Worm (Caenorhabditis elegans) whole organism, L3 larva: ENCODE measurements around the gene cct-8.

Source experiments
- R02D3.7 ChIP-seq: fragments of 150-350 bp; optimal IDR thresholded peaks from 2 replicates; lab custom pipeline; 2014; ENCODE audit warnings: missing biosample characterization, missing genetic modification characterization
- ZK546.5 ChIP-seq: sonication (generic microtip); optimal IDR thresholded peaks from 2 replicates; lab custom pipeline; 2017; ENCODE audit warnings: missing biosample characterization, missing genetic modification characterization
- aly-2 ChIP-seq: fragments of 150-350 bp; optimal IDR thresholded peaks from 2 replicates; lab custom pipeline; 2014; ENCODE audit warnings: missing biosample characterization, missing genetic modification characterization
- ama-1 ChIP-seq: fragments of 150-350 bp; optimal IDR thresholded peaks from 2 replicates; lab custom pipeline; 2018
- ceh-28 ChIP-seq: fragments of 150-350 bp; optimal IDR thresholded peaks from 2 replicates; lab custom pipeline; 2014; ENCODE audit warnings: missing biosample characterization, missing genetic modification reagents, missing genetic modification characterization
- ceh-82 ChIP-seq: fragments of 150-350 bp; optimal IDR thresholded peaks from 2 replicates; lab custom pipeline; 2014; ENCODE audit warnings: missing biosample characterization, missing genetic modification characterization
- daf-12 ChIP-seq: fragments of 150-350 bp; optimal IDR thresholded peaks from 2 replicates; lab custom pipeline; 2014; ENCODE audit warnings: missing biosample characterization, missing genetic modification reagents, missing genetic modification characterization
- egl-27 ChIP-seq: sonication (generic microtip); optimal IDR thresholded peaks from 4 replicates; lab custom pipeline; 2017; ENCODE audit warnings: missing biosample characterization, missing genetic modification reagents, missing genetic modification characterization
- elt-1 ChIP-seq: fragments of 150-350 bp; optimal IDR thresholded peaks from 2 replicates; lab custom pipeline; 2014; ENCODE audit warnings: missing biosample characterization, missing genetic modification characterization
- elt-2 ChIP-seq: sonication (generic microtip); optimal IDR thresholded peaks from 2 replicates; lab custom pipeline; 2016; ENCODE audit warnings: missing genetic modification reagents, mild to moderate bottlenecking, missing genetic modification characterization, missing compliant biosample characterization
- elt-3 ChIP-seq, 3 experiments: fragments of 150-350 bp in 1 of 3; sonication (generic microtip) in 2 of 3; optimal IDR thresholded peaks; 2 replicates in 2 of 3; 4 replicates in 1 of 3; lab custom pipeline; 2014 to 2017; ENCODE audit warnings: missing biosample characterization in 3 of 3, missing genetic modification characterization in 3 of 3
- eor-1 ChIP-seq, 2 experiments: fragments of 150-350 bp; optimal IDR thresholded peaks; 2 replicates each; lab custom pipeline; 2014 to 2018; ENCODE audit warnings: missing biosample characterization in 2 of 2, missing genetic modification characterization in 2 of 2
- fkh-10 ChIP-seq: sonication (generic microtip); optimal IDR thresholded peaks from 2 replicates; lab custom pipeline; 2017; ENCODE audit warnings: missing biosample characterization, missing genetic modification reagents, missing genetic modification characterization
- fkh-2 ChIP-seq: fragments of 150-350 bp; optimal IDR thresholded peaks from 2 replicates; lab custom pipeline; 2014; ENCODE audit warnings: missing biosample characterization, missing genetic modification reagents, missing genetic modification characterization
- fos-1 ChIP-seq: fragments of 150-350 bp; optimal IDR thresholded peaks from 2 replicates; lab custom pipeline; 2014; ENCODE audit warnings: missing biosample characterization, missing genetic modification characterization
- lin-15B ChIP-seq: fragments of 150-350 bp; optimal IDR thresholded peaks from 2 replicates; lab custom pipeline; 2014; ENCODE audit warnings: missing biosample characterization, missing genetic modification characterization
- lin-39 ChIP-seq: fragments of 150-350 bp; optimal IDR thresholded peaks from 2 replicates; lab custom pipeline; 2018; ENCODE audit warnings: missing biosample characterization, missing genetic modification reagents, missing genetic modification characterization
- lsy-12 ChIP-seq: sonication (generic microtip); optimal IDR thresholded peaks from 2 replicates; lab custom pipeline; 2016; ENCODE audit warnings: mild to moderate bottlenecking, missing genetic modification characterization, missing compliant biosample characterization
- mdl-1 ChIP-seq: fragments of 150-350 bp; optimal IDR thresholded peaks from 2 replicates; lab custom pipeline; 2014; ENCODE audit warnings: missing biosample characterization, missing genetic modification characterization
- mml-1 ChIP-seq: fragments of 150-350 bp; sonication (generic microtip); optimal IDR thresholded peaks from 3 replicates; lab custom pipeline; 2014; ENCODE audit warnings: missing biosample characterization, missing genetic modification characterization
- nfya-1 ChIP-seq: sonication (generic microtip); optimal IDR thresholded peaks from 2 replicates; lab custom pipeline; 2017; ENCODE audit warnings: missing genetic modification characterization, mild to moderate bottlenecking, missing compliant biosample characterization, antibody characterized with exemption, moderate library complexity; ENCODE audit not compliant: insufficient read depth
- nhr-23 ChIP-seq: fragments of 150-350 bp; optimal IDR thresholded peaks from 2 replicates; lab custom pipeline; 2014; ENCODE audit warnings: missing biosample characterization, missing genetic modification reagents, missing genetic modification characterization
- nhr-25 ChIP-seq: sonication (generic microtip); optimal IDR thresholded peaks from 2 replicates; lab custom pipeline; 2017; ENCODE audit warnings: missing biosample characterization, missing genetic modification characterization
- nhr-28 ChIP-seq: fragments of 150-350 bp; optimal IDR thresholded peaks from 2 replicates; lab custom pipeline; 2014; ENCODE audit warnings: missing biosample characterization, missing genetic modification characterization
- nhr-43 ChIP-seq: sonication (generic microtip); optimal IDR thresholded peaks from 2 replicates; lab custom pipeline; 2016; ENCODE audit warnings: mild to moderate bottlenecking, missing genetic modification characterization, missing compliant biosample characterization; ENCODE audit not compliant: poor library complexity, severe bottlenecking
- nhr-67 ChIP-seq: fragments of 150-350 bp; optimal IDR thresholded peaks from 2 replicates; lab custom pipeline; 2014; ENCODE audit warnings: missing biosample characterization, missing genetic modification characterization
- nhr-76 ChIP-seq: fragments of 150-350 bp; sonication (generic microtip); optimal IDR thresholded peaks from 5 replicates; lab custom pipeline; 2014; ENCODE audit warnings: missing biosample characterization, missing genetic modification characterization
- nhr-77 ChIP-seq: fragments of 150-350 bp; optimal IDR thresholded peaks from 2 replicates; lab custom pipeline; 2014; ENCODE audit warnings: missing biosample characterization, missing genetic modification characterization
- pqm-1 ChIP-seq: fragments of 150-350 bp; optimal IDR thresholded peaks from 2 replicates; lab custom pipeline; 2017; ENCODE audit warnings: missing biosample characterization, missing genetic modification characterization, inconsistent platforms
- sea-2 ChIP-seq: fragments of 150-350 bp; sonication (generic microtip); optimal IDR thresholded peaks from 4 replicates; lab custom pipeline; 2014; ENCODE audit warnings: missing biosample characterization, missing genetic modification reagents, missing genetic modification characterization
- skn-1 ChIP-seq: fragments of 150-350 bp; optimal IDR thresholded peaks from 2 replicates; lab custom pipeline; 2014; ENCODE audit warnings: missing biosample characterization, missing genetic modification characterization
- unc-39 ChIP-seq: sonication (generic microtip); optimal IDR thresholded peaks from 4 replicates; lab custom pipeline; 2017; ENCODE audit warnings: missing biosample characterization, missing genetic modification characterization
- zag-1 ChIP-seq: fragments of 150-350 bp; optimal IDR thresholded peaks from 2 replicates; lab custom pipeline; 2014; ENCODE audit warnings: missing biosample characterization, missing genetic modification characterization
- ztf-11 ChIP-seq: fragments of 150-350 bp; optimal IDR thresholded peaks from 2 replicates; lab custom pipeline; 2014; ENCODE audit warnings: missing biosample characterization, missing genetic modification characterization

Gene cct-8

DNA sequence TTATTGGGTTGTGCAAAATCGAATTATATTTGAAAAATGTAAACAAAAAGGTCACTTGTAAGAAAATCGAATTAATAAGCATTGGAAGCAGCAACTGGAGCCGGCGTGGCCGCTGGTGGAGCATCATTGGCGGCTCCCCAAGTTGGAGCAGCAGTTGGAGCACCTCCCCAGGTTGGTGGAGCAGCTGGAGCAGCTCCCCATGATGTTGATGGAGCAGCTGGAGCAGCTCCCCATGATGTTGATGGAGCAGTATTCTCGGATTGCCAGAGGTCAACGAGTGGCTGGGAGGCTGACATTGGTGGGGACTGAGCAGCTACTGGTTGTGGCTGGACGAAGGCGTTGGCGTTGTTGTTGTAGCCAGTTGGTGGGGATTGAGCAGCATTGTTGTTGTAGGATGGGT, 27.8 kb upstream of the cct-8 start:
- TF ChIP-seq fkh-2 (tag; lab: Kevin White, UChicago) (no peak), elt-1 (tag; lab: Kevin White, UChicago) (no peak), daf-12 (tag; lab: Kevin White, UChicago) (no peak), nhr-23 (tag; lab: Kevin White, UChicago) (no peak), nhr-25 (tag; lab: Kevin White, UChicago) (no peak), mml-1 (tag; lab: Kevin White, UChicago) (no peak), ztf-11 (tag; lab: Kevin White, UChicago) (no peak), aly-2 (tag; lab: Kevin White, UChicago) (no peak), zag-1 (no peak), unc-39 (tag; lab: Kevin White, UChicago) (no peak), fkh-10 (GFP tag; lab: Kevin White, UChicago) (no peak), eor-1 (tag; optimal IDR thresholded peaks at IDR 0.05; lab: Kevin White, UChicago) (no peak)

DNA sequence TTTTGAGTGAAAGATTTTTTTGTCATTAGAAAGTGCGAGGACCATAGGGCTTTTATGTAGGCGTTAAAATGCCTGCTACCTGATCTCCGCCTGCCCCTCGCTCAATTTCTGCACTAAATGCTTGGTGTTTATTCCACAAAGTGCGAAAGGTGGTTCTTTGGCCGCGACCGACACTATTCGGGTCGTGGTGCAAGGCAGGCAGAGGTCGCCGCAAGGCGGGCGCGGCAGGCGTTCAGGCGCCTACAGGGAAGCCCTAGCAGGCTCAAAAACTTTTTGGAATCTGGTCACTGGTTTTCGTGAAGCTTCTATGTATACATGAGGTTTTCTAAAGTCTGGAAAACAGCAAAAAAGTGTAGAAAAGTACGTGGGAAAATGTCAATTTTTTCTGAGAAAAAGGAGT, 27.1 kb upstream of the cct-8 start:
- TF ChIP-seq aly-2 (tag; lab: Kevin White, UChicago) (no peak), nhr-43 (tag; lab: Kevin White, UChicago) (no peak), pqm-1 (tag; lab: Kevin White, UChicago) (no peak), elt-3 (tag; optimal IDR thresholded peaks at IDR 0.05; lab: Kevin White, UChicago) (no peak), elt-2 (tag; lab: Kevin White, UChicago) (no peak), fos-1 (tag; lab: Kevin White, UChicago) (no peak), zag-1 (no peak), egl-27 (tag; lab: Kevin White, UChicago) (no peak), nhr-28 (tag; lab: Kevin White, UChicago) (no peak), ceh-28 (tag; lab: Kevin White, UChicago) (no peak), daf-12 (tag; lab: Kevin White, UChicago) (no peak), nhr-67 (no peak), nhr-25 (tag; lab: Kevin White, UChicago) (no peak), lin-15B (tag; lab: Kevin White, UChicago) (no peak)

DNA sequence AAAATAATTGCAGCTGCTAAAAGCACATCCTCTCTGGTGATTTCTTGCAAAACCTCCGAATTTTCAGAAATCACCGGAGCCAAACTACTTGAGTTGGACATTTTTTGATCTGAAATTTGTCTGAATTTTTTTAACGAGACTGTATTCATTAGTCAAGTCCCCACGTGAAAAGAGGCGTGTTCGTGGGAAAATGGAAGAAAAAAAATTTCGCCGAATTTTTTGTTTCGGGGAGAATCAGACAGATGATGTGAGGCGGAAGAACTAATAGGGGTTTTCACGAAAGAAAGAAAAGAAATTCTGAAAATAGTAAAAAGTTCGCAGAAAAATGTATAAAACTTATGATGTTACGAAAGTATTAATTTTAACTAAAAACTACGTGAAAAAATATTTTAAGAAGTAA, 24.8 kb upstream of the cct-8 start, which contains the start of gene srx-13:
Gene srx-13 (minus strand): TSS at position 101 of the 400 bp plus-strand sequence.
- TF ChIP-seq fkh-10 (GFP tag; lab: Kevin White, UChicago) (no peak), skn-1 (tag; lab: Kevin White, UChicago) (no peak), nhr-77 (no peak), ama-1 (lab: Kevin White, UChicago) (no peak), elt-3 (tag; optimal IDR thresholded peaks at IDR 0.05; lab: Kevin White, UChicago) (no peak), mml-1 (tag; lab: Kevin White, UChicago) (no peak), zag-1 (no peak), ceh-28 (tag; lab: Kevin White, UChicago) (no peak)

DNA sequence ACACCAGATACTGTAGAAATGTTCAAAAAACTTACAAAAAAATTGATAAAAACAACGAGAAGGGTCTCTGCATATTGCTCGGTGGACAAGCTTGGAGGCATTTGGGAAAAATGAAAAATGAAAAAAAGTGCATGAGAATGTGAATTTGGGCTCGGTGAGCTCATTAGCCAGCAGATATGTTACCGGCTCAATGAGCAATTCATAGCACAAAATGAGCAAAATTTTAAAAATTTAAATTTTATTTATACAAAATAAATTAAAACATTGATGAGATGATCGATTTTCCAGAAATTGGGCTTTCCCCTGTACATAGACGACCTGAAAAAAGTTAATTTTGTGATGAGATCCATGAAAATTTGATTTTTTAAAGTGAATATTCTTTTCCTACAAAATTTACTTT, 19.9 kb upstream of the cct-8 start, which contains the start of gene srx-14:
Gene srx-14 (minus strand): TSS at position 101 of the 400 bp plus-strand sequence.
- TF ChIP-seq mdl-1 (tag; lab: Kevin White, UChicago) (no peak), lin-15B (tag; lab: Kevin White, UChicago) (no peak), zag-1 (no peak), lin-39 (tag; lab: Kevin White, UChicago) (no peak), nfya-1 (tag; lab: Kevin White, UChicago) (no peak), R02D3.7 (tag; lab: Kevin White, UChicago) (no peak), ztf-11 (tag; lab: Kevin White, UChicago) (no peak), elt-2 (tag; lab: Kevin White, UChicago) (no peak)
- TF ChIP-seq, all 47 proteins: peak for 0

DNA sequence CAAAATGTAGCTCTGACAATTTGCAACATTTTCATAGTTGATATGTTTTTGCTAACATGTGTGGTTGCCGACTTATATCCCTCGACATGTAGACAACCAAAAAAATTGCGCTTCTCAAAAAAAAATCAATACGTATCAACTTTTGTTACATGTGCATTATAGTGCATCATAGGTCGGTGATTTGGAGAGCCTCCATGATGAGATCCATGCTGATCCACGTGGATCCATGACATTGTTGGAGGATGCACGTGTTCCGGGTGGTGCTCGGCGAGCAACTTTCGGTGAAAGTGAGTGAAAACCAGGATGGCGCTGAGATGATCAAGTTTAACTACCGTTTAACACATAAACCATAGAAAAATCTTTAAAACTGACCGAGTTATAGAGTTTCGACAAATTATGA, 17.3 kb upstream of the cct-8 start:
- TF ChIP-seq nhr-25 (tag; lab: Kevin White, UChicago): no peak
- no peak for TF ChIP-seq egl-27 (tag; lab: Kevin White, UChicago)
- TF ChIP-seq ZK546.5: no peak
- no peak for TF ChIP-seq mml-1 (tag; lab: Kevin White, UChicago)
- no peak for TF ChIP-seq lsy-12 (tag; lab: Kevin White, UChicago)
- no peak for TF ChIP-seq nhr-76 (tag; lab: Kevin White, UChicago)
- TF ChIP-seq zag-1: no peak
- TF ChIP-seq ceh-82: no peak
- no peak for TF ChIP-seq aly-2 (tag; lab: Kevin White, UChicago)
- no peak for TF ChIP-seq lin-39 (tag; lab: Kevin White, UChicago)
- TF ChIP-seq sea-2 (GFP tag; lab: Kevin White, UChicago): no peak
- no peak for TF ChIP-seq nhr-28 (tag; lab: Kevin White, UChicago)
- no peak for TF ChIP-seq daf-12 (tag; lab: Kevin White, UChicago)
- TF ChIP-seq unc-39 (tag; lab: Kevin White, UChicago): no peak
